Fruit fly (Drosophila melanogaster) whole organism, embryonic: ENCODE measurements around the gene defl.
A peak's percentile ranks its signal among the peaks of the same experiment; 100 is the strongest.

Experiments
- CG10979 ChIP-seq: fragments of 200-800 bp; sonication (Bioruptor generic); optimal IDR thresholded peaks from 2 replicates; lab custom pipeline; 2018; ENCODE audit warnings: missing biosample characterization, mild to moderate bottlenecking, missing genetic modification characterization, moderate library complexity
- CG11247 ChIP-seq: fragments of 200-800 bp; sonication (Bioruptor generic); IDR thresholded peaks from 2 replicates; pipeline ENCODE4 v1.3.6; 2022; ENCODE audit warnings: missing biosample characterization, missing genetic modification characterization
- CG12155 ChIP-seq: fragments of 200-800 bp; sonication (Bioruptor generic); optimal IDR thresholded peaks from 3 replicates; lab custom pipeline; 2016; ENCODE audit warnings: missing biosample characterization, missing genetic modification characterization
- CG13123 ChIP-seq: fragments of 200-800 bp; sonication (Bioruptor generic); optimal IDR thresholded peaks from 2 replicates; lab custom pipeline; 2016; ENCODE audit warnings: missing biosample characterization, missing genetic modification characterization
- CG15011 ChIP-seq: fragments of 200-800 bp; sonication (Bioruptor generic); optimal IDR thresholded peaks from 3 replicates; lab custom pipeline; 2018; ENCODE audit warnings: missing biosample characterization, mild to moderate bottlenecking, missing genetic modification characterization
- CG15601 ChIP-seq: fragments of 200-800 bp; sonication (Bioruptor generic); optimal IDR thresholded peaks from 3 replicates; lab custom pipeline; 2019; ENCODE audit warnings: missing biosample characterization, mild to moderate bottlenecking, missing genetic modification characterization, moderate library complexity
- CG1792 ChIP-seq: fragments of 200-800 bp; sonication (Bioruptor generic); optimal IDR thresholded peaks from 2 replicates; lab custom pipeline; 2016; ENCODE audit warnings: missing biosample characterization, missing genetic modification characterization
- CG18011 ChIP-seq: fragments of 200-800 bp; sonication (Bioruptor generic); optimal IDR thresholded peaks from 2 replicates; lab custom pipeline; 2017; ENCODE audit warnings: missing biosample characterization, missing genetic modification characterization, mild to moderate bottlenecking, moderate library complexity, missing genotype
- CG18599 ChIP-seq: fragments of 200-800 bp; sonication (Bioruptor generic); optimal IDR thresholded peaks from 3 replicates; lab custom pipeline; 2017; ENCODE audit warnings: missing biosample characterization, missing genetic modification characterization, mild to moderate bottlenecking, moderate library complexity, missing genetic modification reagents
- CG2120 ChIP-seq: fragments of 200-800 bp; sonication (Bioruptor generic); optimal IDR thresholded peaks from 3 replicates; lab custom pipeline; 2016; ENCODE audit warnings: missing biosample characterization, missing genetic modification characterization
- CG3163 ChIP-seq: fragments of 200-800 bp; sonication (Bioruptor generic); optimal IDR thresholded peaks from 3 replicates; lab custom pipeline; 2016; ENCODE audit warnings: missing biosample characterization, missing genetic modification characterization
- CG3995 ChIP-seq: fragments of 200-800 bp; sonication (Bioruptor generic); optimal IDR thresholded peaks from 3 replicates; lab custom pipeline; 2016; ENCODE audit warnings: missing biosample characterization, missing genetic modification characterization
- CG4424 ChIP-seq: fragments of 200-800 bp; sonication (Bioruptor generic); optimal IDR thresholded peaks from 3 replicates; lab custom pipeline; 2016; ENCODE audit warnings: missing biosample characterization, missing genetic modification characterization
- CG7987 ChIP-seq: fragments of 200-800 bp; sonication (Bioruptor generic); optimal IDR thresholded peaks from 2 replicates; lab custom pipeline; 2018; ENCODE audit warnings: missing biosample characterization, mild to moderate bottlenecking, missing genetic modification characterization, moderate library complexity
- CG8924 ChIP-seq: fragments of 200-800 bp; optimal IDR thresholded peaks from 3 replicates; lab custom pipeline; 2019; ENCODE audit warnings: missing biosample characterization, mild to moderate bottlenecking, missing genetic modification characterization, moderate library complexity
- CG9876 ChIP-seq: fragments of 200-800 bp; sonication (Bioruptor generic); optimal IDR thresholded peaks from 2 replicates; lab custom pipeline; 2016; ENCODE audit warnings: missing biosample characterization, missing genetic modification characterization
- CkIIα-i1 ChIP-seq: fragments of 200-800 bp; sonication (Bioruptor generic); IDR thresholded peaks from 2 replicates; pipeline ENCODE4 v1.3.6; 2022; ENCODE audit warnings: missing biosample characterization, missing genetic modification characterization
- D19A ChIP-seq: fragments of 200-800 bp; optimal IDR thresholded peaks from 3 replicates; lab custom pipeline; 2019; ENCODE audit warnings: missing biosample characterization, mild to moderate bottlenecking, missing genetic modification characterization, moderate library complexity
- Dll ChIP-seq: fragments of 200-800 bp; sonication (Bioruptor generic); IDR thresholded peaks from 4 replicates; pipeline ENCODE4 v1.3.6; 2022; ENCODE audit warnings: missing biosample characterization, missing genetic modification characterization; ENCODE audit not compliant: partially characterized antibody
- Drgx ChIP-seq: fragments of 200-800 bp; sonication (Bioruptor generic); IDR thresholded peaks from 2 replicates; pipeline ENCODE4 v1.3.6; 2022; ENCODE audit warnings: missing biosample characterization, missing genetic modification characterization
- Hey ChIP-seq: fragments of 200-800 bp; sonication (Bioruptor generic); optimal IDR thresholded peaks from 3 replicates; lab custom pipeline; 2018; ENCODE audit warnings: missing biosample characterization, mild to moderate bottlenecking, missing genetic modification characterization
- Lhr ChIP-seq: fragments of 200-800 bp; sonication (Bioruptor generic); optimal IDR thresholded peaks from 3 replicates; lab custom pipeline; 2017; ENCODE audit warnings: mild to moderate bottlenecking, missing biosample characterization, missing genetic modification reagents, missing genetic modification characterization
- NK7.1 ChIP-seq: fragments of 200-800 bp; sonication (Bioruptor generic); optimal IDR thresholded peaks from 3 replicates; lab custom pipeline; 2016; ENCODE audit warnings: missing biosample characterization, missing genetic modification characterization
- Opbp ChIP-seq: fragments of 200-800 bp; sonication (Bioruptor generic); IDR thresholded peaks from 3 replicates; pipeline ENCODE4 v1.3.6; 2022; ENCODE audit warnings: missing biosample characterization, missing genetic modification characterization; ENCODE audit not compliant: partially characterized antibody
- PHDP ChIP-seq: fragments of 200-800 bp; sonication (Bioruptor generic); optimal IDR thresholded peaks from 3 replicates; lab custom pipeline; 2018; ENCODE audit warnings: missing biosample characterization, mild to moderate bottlenecking, missing genetic modification characterization, moderate library complexity
- Usf ChIP-seq: fragments of 200-800 bp; sonication (Bioruptor generic); optimal IDR thresholded peaks from 2 replicates; lab custom pipeline; 2017; ENCODE audit warnings: missing genotype, missing biosample characterization, missing genetic modification characterization
- ac ChIP-seq: fragments of 200-800 bp; sonication (Bioruptor generic); optimal IDR thresholded peaks from 3 replicates; lab custom pipeline; 2017; ENCODE audit warnings: missing biosample characterization, mild to moderate bottlenecking, missing genetic modification characterization
- al ChIP-seq: fragments of 200-800 bp; sonication (Bioruptor generic); IDR thresholded peaks from 2 replicates; pipeline ENCODE4 v1.3.6; 2022; ENCODE audit warnings: missing biosample characterization, missing genetic modification characterization
- chinmo ChIP-seq: fragments of 200-800 bp; sonication (Bioruptor generic); IDR thresholded peaks from 4 replicates; pipeline ENCODE4 v1.3.6; 2022; ENCODE audit warnings: missing biosample characterization, missing genetic modification characterization; ENCODE audit not compliant: partially characterized antibody
- disco-r ChIP-seq: fragments of 200-800 bp; sonication (Bioruptor generic); optimal IDR thresholded peaks from 2 replicates; lab custom pipeline; 2016; ENCODE audit warnings: missing biosample characterization, missing genetic modification characterization
- dmrt99B ChIP-seq: fragments of 200-800 bp; sonication (Bioruptor generic); optimal IDR thresholded peaks from 2 replicates; lab custom pipeline; 2018; ENCODE audit warnings: missing biosample characterization, mild to moderate bottlenecking, missing genetic modification characterization, moderate library complexity
- dpn ChIP-seq, 2 experiments: fragments of 200-800 bp; sonication (Bioruptor generic); optimal IDR thresholded peaks; 3 replicates each; lab custom pipeline; 2016; ENCODE audit warnings: missing biosample characterization in 2 of 2, missing genetic modification characterization in 2 of 2
- exex ChIP-seq: fragments of 200-800 bp; sonication (Bioruptor generic); optimal IDR thresholded peaks from 4 replicates; lab custom pipeline; 2018; ENCODE audit warnings: missing biosample characterization, mild to moderate bottlenecking, missing genetic modification characterization, moderate library complexity
- gem ChIP-seq: fragments of 200-800 bp; sonication (Bioruptor generic); optimal IDR thresholded peaks from 2 replicates; lab custom pipeline; 2019; ENCODE audit warnings: missing biosample characterization, mild to moderate bottlenecking, missing genetic modification characterization, moderate library complexity
- gfzf ChIP-seq: fragments of 200-800 bp; sonication (Bioruptor generic); optimal IDR thresholded peaks from 2 replicates; lab custom pipeline; 2016; ENCODE audit warnings: missing biosample characterization, mild to moderate bottlenecking, missing genetic modification characterization, moderate library complexity
- gsb-n ChIP-seq: fragments of 200-800 bp; sonication (Bioruptor generic); optimal IDR thresholded peaks from 3 replicates; lab custom pipeline; 2018; ENCODE audit warnings: missing biosample characterization, mild to moderate bottlenecking, missing genetic modification characterization
- her ChIP-seq: fragments of 200-800 bp; sonication (Bioruptor generic); optimal IDR thresholded peaks from 2 replicates; lab custom pipeline; 2016; ENCODE audit warnings: missing biosample characterization, missing genetic modification characterization
- hkb ChIP-seq, 2 experiments: fragments of 200-800 bp in 1 of 2; fragments of >200 bp in 1 of 2; sonication (Bioruptor generic) in 1 of 2; IDR thresholded peaks in 1 of 2; optimal IDR thresholded peaks in 1 of 2; 2 replicates each; pipeline versions ENCODE4 v1.3.6 to Lab custom; 2017 to 2022; ENCODE audit warnings: missing biosample characterization in 1 of 2, missing genetic modification characterization in 1 of 2
- jumu ChIP-seq: fragments of 200-800 bp; sonication (Bioruptor generic); optimal IDR thresholded peaks from 3 replicates; lab custom pipeline; 2016; ENCODE audit warnings: missing biosample characterization, missing genetic modification characterization
- kah ChIP-seq: fragments of 200-800 bp; sonication (Bioruptor generic); optimal IDR thresholded peaks from 2 replicates; lab custom pipeline; 2018; ENCODE audit warnings: missing biosample characterization, mild to moderate bottlenecking, missing genetic modification characterization
- lbe ChIP-seq: fragments of 200-800 bp; sonication (Bioruptor generic); optimal IDR thresholded peaks from 2 replicates; lab custom pipeline; 2016; ENCODE audit warnings: missing biosample characterization, mild to moderate bottlenecking, missing genetic modification characterization
- onecut ChIP-seq: fragments of 200-800 bp; sonication (Bioruptor generic); IDR thresholded peaks from 2 replicates; pipeline ENCODE4 v1.3.6; 2022; ENCODE audit warnings: missing biosample characterization, missing genetic modification characterization
- repo ChIP-seq: fragments of 200-800 bp; sonication (Bioruptor generic); optimal IDR thresholded peaks from 2 replicates; lab custom pipeline; 2016; ENCODE audit warnings: missing biosample characterization, missing genetic modification characterization
- sd ChIP-seq: fragments of 200-800 bp; sonication (Bioruptor generic); optimal IDR thresholded peaks from 3 replicates; lab custom pipeline; 2018; ENCODE audit warnings: missing biosample characterization, mild to moderate bottlenecking, missing genetic modification characterization, moderate library complexity
- slou ChIP-seq: fragments of 200-800 bp; sonication (Bioruptor generic); optimal IDR thresholded peaks from 3 replicates; lab custom pipeline; 2016; ENCODE audit warnings: missing biosample characterization, missing genetic modification characterization
- sr ChIP-seq: fragments of 200-800 bp; sonication (Bioruptor generic); IDR thresholded peaks from 3 replicates; pipeline ENCODE4 v1.3.6; 2022; ENCODE audit warnings: missing biosample characterization, missing genetic modification characterization
- sug ChIP-seq: fragments of 200-800 bp; optimal IDR thresholded peaks from 2 replicates; lab custom pipeline; 2019; ENCODE audit warnings: missing biosample characterization, mild to moderate bottlenecking, missing genetic modification characterization, moderate library complexity
- tgo ChIP-seq: fragments of 200-800 bp; sonication (Bioruptor generic); IDR thresholded peaks from 3 replicates; pipeline ENCODE4 v1.3.6; 2022; ENCODE audit warnings: missing biosample characterization, missing genetic modification characterization
- twi ChIP-seq: fragments of 200-800 bp; optimal IDR thresholded peaks from 2 replicates; lab custom pipeline; 2019; ENCODE audit warnings: missing biosample characterization, mild to moderate bottlenecking, missing genetic modification characterization, moderate library complexity
- wek ChIP-seq: fragments of 200-800 bp; sonication (Bioruptor generic); optimal IDR thresholded peaks from 3 replicates; lab custom pipeline; 2018; ENCODE audit warnings: missing biosample characterization, mild to moderate bottlenecking, missing genetic modification characterization, moderate library complexity
- yki ChIP-seq: fragments of >200 bp; optimal IDR thresholded peaks from 3 replicates; lab custom pipeline; 2018
- zfh1 ChIP-seq: fragments of 200-800 bp; sonication (Bioruptor generic); IDR thresholded peaks from 3 replicates; pipeline ENCODE4 v1.3.6; 2022; ENCODE audit warnings: missing biosample characterization, missing genetic modification characterization

The defl gene

dm6 chr3L:9742342-9742741 lies 19.1 kb downstream of the defl start (continued):
- TF ChIP-seq CG9876 (GFP tag; lab: Kevin White, UChicago) (no peak), chinmo (no peak), slou (GFP tag; lab: Kevin White, UChicago) (no peak), gfzf (GFP tag; lab: Kevin White, UChicago) (no peak), CG18011 (GFP tag; lab: Kevin White, UChicago) (no peak), twi (tag; lab: Kevin White, UChicago) (no peak), ac (no peak), sug (no peak), NK7.1 (GFP tag; lab: Kevin White, UChicago) (no peak), CG7987 (GFP tag; lab: Kevin White, UChicago) (no peak), lbe (peak; percentile 49), gem (tag; lab: Kevin White, UChicago) (peak; percentile 4), CkIIα-i1 (GFP tag; lab: Robert Waterston, UW) (no peak), CG13123 (GFP tag; lab: Kevin White, UChicago) (no peak), onecut (GFP tag; lab: Robert Waterston, UW) (no peak), PHDP (tag; lab: Kevin White, UChicago) (no peak), CG2120 (no peak), D19A (tag; lab: Kevin White, UChicago) (peak; percentile 4), CG18599 (no peak), hkb (optimal IDR thresholded peaks at IDR 0.05; lab: Kevin White, UChicago) (no peak), hkb (GFP tag; IDR thresholded peaks at IDR 0.05; lab: Robert Waterston, UW) (no peak), Hey (tag; lab: Kevin White, UChicago) (no peak), jumu (GFP tag; lab: Kevin White, UChicago) (no peak), gsb-n (tag; lab: Kevin White, UChicago) (no peak), sr (GFP tag; lab: Robert Waterston, UW) (no peak), CG1792 (no peak), CG12155 (GFP tag; lab: Kevin White, UChicago) (no peak), Opbp (GFP tag; lab: Robert Waterston, UW) (no peak), CG3163 (GFP tag; lab: Kevin White, UChicago) (no peak), CG4424 (GFP tag; lab: Kevin White, UChicago) (peak; percentile 9), CG15011 (no peak), Lhr (no peak), repo (GFP tag; lab: Kevin White, UChicago) (no peak)
- TF ChIP-seq, all 482 proteins: peak for 25

- peak; percentile 79 for TF ChIP-seq al (GFP tag; lab: Robert Waterston, UW)
- TF ChIP-seq kah (GFP tag; lab: Kevin White, UChicago) = peak; percentile 88
- TF ChIP-seq disco-r (GFP tag; lab: Kevin White, UChicago) = peak; percentile 62
- TF ChIP-seq sd (tag; lab: Kevin White, UChicago) = peak; percentile 27
- TF ChIP-seq dmrt99B (tag; lab: Kevin White, UChicago) = peak; percentile 95
- no peak for TF ChIP-seq Dll (GFP tag; lab: Robert Waterston, UW)
- TF ChIP-seq tgo (GFP tag; lab: Robert Waterston, UW) = peak; percentile 87
- TF ChIP-seq her = peak; percentile 80
- TF ChIP-seq zfh1 (GFP tag; lab: Robert Waterston, UW) = peak; percentile 85
- TF ChIP-seq exex (tag; lab: Kevin White, UChicago) = no peak
- peak; percentile 93 for TF ChIP-seq CG8924 (tag; lab: Kevin White, UChicago)
- TF ChIP-seq CG15601 (tag; lab: Kevin White, UChicago) = peak; percentile 76
- TF ChIP-seq dpn (GFP tag; optimal IDR thresholded peaks at IDR 0.05; lab: Kevin White, UChicago) = peak; percentile 75 to 76
- peak; percentile 48 for TF ChIP-seq CG3995
- no peak for TF ChIP-seq yki (lab: Kevin White, UChicago)
- TF ChIP-seq CG11247 (GFP tag; lab: Robert Waterston, UW) = peak; percentile 77
- peak; percentile 96 for TF ChIP-seq Drgx (GFP tag; lab: Robert Waterston, UW)
- peak; percentile 25 for TF ChIP-seq Usf (GFP tag; lab: Kevin White, UChicago)
- TF ChIP-seq wek (GFP tag; lab: Kevin White, UChicago) = peak; percentile 58
- peak; percentile 96 for TF ChIP-seq CG10979 (tag; lab: Kevin White, UChicago)
Observed at dm6 chr3L:9744060-9744549, 20.9 kb downstream of the defl start.
